Worm (Caenorhabditis elegans) whole organism, L1 larva: ENCODE measurements around the gene Y69A2AR.32.

Source experiments
- pqm-1 ChIP-seq: sonication (generic microtip); optimal IDR thresholded peaks from 3 replicates; lab custom pipeline; 2017; ENCODE audit warnings: missing biosample characterization, missing genetic modification characterization
- snpc-4 ChIP-seq: fragments of 150-350 bp; optimal IDR thresholded peaks from 2 replicates; lab custom pipeline; 2014; ENCODE audit warnings: missing biosample characterization, missing genetic modification characterization

DNA sequence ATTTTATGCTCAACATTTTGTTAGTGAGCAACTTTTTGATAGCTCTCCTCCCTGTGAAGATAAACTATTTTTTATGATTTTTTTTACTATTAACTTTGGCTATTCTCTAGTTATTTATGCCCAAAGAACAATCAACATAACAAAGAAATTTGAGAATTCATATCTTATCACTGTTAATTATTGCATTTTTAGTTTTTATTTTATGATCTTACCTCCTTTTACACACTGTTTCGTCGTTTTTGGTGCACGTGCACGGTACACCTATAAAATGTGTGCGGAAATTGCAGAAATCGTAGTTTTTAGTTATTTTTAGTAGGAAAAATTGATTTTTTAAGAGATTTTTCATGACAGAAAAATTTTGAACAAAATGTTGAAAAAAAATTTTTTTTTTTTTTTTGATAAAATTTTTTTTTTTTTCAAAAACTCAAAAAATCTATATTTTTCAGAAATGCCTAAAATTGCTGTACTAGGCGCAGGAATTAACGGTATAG lies 3.6 kb downstream of the Y69A2AR.32 start, which contains the start of gene daao-1:
- TF ChIP-seq pqm-1 (no peak), snpc-4 (no peak)
